Fruit fly (Drosophila melanogaster) whole organism: ENCODE data around the gene Pvr.

ENCODE experiments used
- psq ChIP-seq: fragments of >200 bp; optimal IDR thresholded peaks from 2 replicates; lab custom pipeline; 2017
- usp ChIP-seq: fragments of >200 bp; optimal IDR thresholded peaks from 2 replicates; lab custom pipeline; 2017; ENCODE audit warnings: missing biosample characterization, missing genetic modification characterization, mixed read lengths

- TF ChIP-seq psq: no peak
- TF ChIP-seq usp (GFP tag; lab: Kevin White, UChicago): no peak
Observed at dm6 chr2L:8211070-8211469, 28.6 kb downstream of the Pvr start, which contains the start of gene Ssb-c31a.
